Worm (Caenorhabditis elegans) whole organism, L1 larva: ENCODE measurements around the gene col-181.
A peak's percentile ranks its signal among the peaks of the same experiment; 100 is the strongest.

Experiments
- C16A3.4 ChIP-seq: fragments of 150-350 bp; optimal IDR thresholded peaks from 2 replicates; lab custom pipeline; 2014; ENCODE audit warnings: missing biosample characterization, missing genetic modification characterization
- alr-1 ChIP-seq: fragments of 200-800 bp; sonication (Bioruptor generic); optimal IDR thresholded peaks from 2 replicates; lab custom pipeline; 2018; ENCODE audit warnings: borderline replicate concordance, mild to moderate bottlenecking, missing genetic modification characterization, missing compliant biosample characterization
- aly-2 ChIP-seq: fragments of 150-350 bp; optimal IDR thresholded peaks from 2 replicates; lab custom pipeline; 2014; ENCODE audit warnings: missing biosample characterization, missing genetic modification characterization
- blmp-1 ChIP-seq: fragments of 150-350 bp; optimal IDR thresholded peaks from 2 replicates; lab custom pipeline; 2014; ENCODE audit warnings: missing biosample characterization, missing genetic modification characterization
- ceh-63 ChIP-seq: fragments of 200-800 bp; sonication (Bioruptor generic); optimal IDR thresholded peaks from 2 replicates; lab custom pipeline; 2018; ENCODE audit warnings: mild to moderate bottlenecking, missing genetic modification characterization, missing compliant biosample characterization
- ceh-88 ChIP-seq: fragments of 200-800 bp; sonication (Bioruptor generic); IDR thresholded peaks from 2 replicates; pipeline ENCODE4 v1.3.6; 2022; ENCODE audit warnings: missing genetic modification characterization, missing compliant biosample characterization
- fkh-4 ChIP-seq: sonication (generic microtip); optimal IDR thresholded peaks from 2 replicates; lab custom pipeline; 2016; ENCODE audit warnings: missing compliant biosample characterization, missing genetic modification characterization, borderline replicate concordance
- fos-1 ChIP-seq: fragments of 150-350 bp; optimal IDR thresholded peaks from 2 replicates; lab custom pipeline; 2014; ENCODE audit warnings: missing biosample characterization, missing genetic modification characterization
- grh-1 ChIP-seq: fragments of 200-800 bp; sonication (Bioruptor generic); IDR thresholded peaks from 2 replicates; pipeline ENCODE4 v1.3.6; 2022; ENCODE audit warnings: missing genetic modification reagents, missing genetic modification characterization, missing compliant biosample characterization
- irx-1 ChIP-seq: sonication (generic microtip); optimal IDR thresholded peaks from 2 replicates; lab custom pipeline; 2016; ENCODE audit warnings: missing genetic modification characterization, missing compliant biosample characterization
- jun-1 ChIP-seq: fragments of 150-350 bp; optimal IDR thresholded peaks from 2 replicates; lab custom pipeline; 2014; ENCODE audit warnings: missing biosample characterization, missing genetic modification reagents, missing genetic modification characterization
- lin-35 ChIP-seq, 2 experiments: fragments of 150-350 bp; optimal IDR thresholded peaks; 2 replicates each; lab custom pipeline; 2014; ENCODE audit warnings: missing biosample characterization in 2 of 2, missing genetic modification characterization in 2 of 2, missing genetic modification reagents in 2 of 2
- lin-39 ChIP-seq: fragments of 150-350 bp; optimal IDR thresholded peaks from 2 replicates; lab custom pipeline; 2014; ENCODE audit warnings: missing biosample characterization, missing genetic modification reagents, missing genetic modification characterization
- lir-3 ChIP-seq: sonication (generic microtip); optimal IDR thresholded peaks from 2 replicates; lab custom pipeline; 2016; ENCODE audit warnings: mild to moderate bottlenecking, missing genetic modification characterization, moderate library complexity, missing compliant biosample characterization; ENCODE audit not compliant: poor library complexity
- lsy-2 ChIP-seq, 2 experiments: fragments of 150-350 bp; optimal IDR thresholded peaks; 2 replicates each; lab custom pipeline; 2014; ENCODE audit warnings: missing biosample characterization in 2 of 2, missing genetic modification characterization in 2 of 2
- mdl-1 ChIP-seq, 2 experiments: fragments of 150-350 bp; optimal IDR thresholded peaks; 2 replicates each; lab custom pipeline; 2014 to 2017; ENCODE audit warnings: missing biosample characterization in 2 of 2, missing genetic modification characterization in 2 of 2, inconsistent platforms in 1 of 2
- mef-2 ChIP-seq: fragments of 150-350 bp; optimal IDR thresholded peaks from 2 replicates; lab custom pipeline; 2014; ENCODE audit warnings: missing biosample characterization, missing genetic modification characterization
- mep-1 ChIP-seq: fragments of 150-350 bp; optimal IDR thresholded peaks from 2 replicates; lab custom pipeline; 2014; ENCODE audit warnings: missing biosample characterization, missing genetic modification characterization
- nhr-12 ChIP-seq: sonication (generic microtip); optimal IDR thresholded peaks from 2 replicates; lab custom pipeline; 2017; ENCODE audit warnings: missing biosample characterization, missing genetic modification characterization
- nhr-19 ChIP-seq: fragments of 200-800 bp; sonication (Bioruptor generic); conservative IDR thresholded peaks from 2 replicates; pipeline ENCODE4 v1.3.6; 2022; ENCODE audit warnings: missing genetic modification characterization, missing compliant biosample characterization
- nhr-237 ChIP-seq: fragments of 150-350 bp; optimal IDR thresholded peaks from 2 replicates; lab custom pipeline; 2014; ENCODE audit warnings: missing biosample characterization, missing genetic modification characterization
- nhr-71 ChIP-seq: sonication (generic microtip); optimal IDR thresholded peaks from 2 replicates; lab custom pipeline; 2016; ENCODE audit warnings: mild to moderate bottlenecking, missing genetic modification characterization, moderate library complexity, missing compliant biosample characterization
- nhr-76 ChIP-seq: sonication (generic microtip); optimal IDR thresholded peaks from 2 replicates; lab custom pipeline; 2017; ENCODE audit warnings: missing biosample characterization, missing genetic modification characterization
- nhr-77 ChIP-seq: fragments of 150-350 bp; optimal IDR thresholded peaks from 2 replicates; lab custom pipeline; 2014; ENCODE audit warnings: missing biosample characterization, missing genetic modification characterization
- nhr-84 ChIP-seq: sonication (generic microtip); optimal IDR thresholded peaks from 2 replicates; lab custom pipeline; 2017; ENCODE audit warnings: missing biosample characterization, missing genetic modification characterization
- rnt-1 ChIP-seq: sonication (generic microtip); optimal IDR thresholded peaks from 2 replicates; lab custom pipeline; 2016; ENCODE audit warnings: mild to moderate bottlenecking, missing genetic modification characterization, moderate library complexity, missing compliant biosample characterization
- skn-1 ChIP-seq: fragments of 150-350 bp; optimal IDR thresholded peaks from 2 replicates; lab custom pipeline; 2014; ENCODE audit warnings: missing biosample characterization, missing genetic modification characterization
- snpc-4 ChIP-seq: fragments of 150-350 bp; optimal IDR thresholded peaks from 2 replicates; lab custom pipeline; 2014; ENCODE audit warnings: missing biosample characterization, missing genetic modification characterization
- snu-23 ChIP-seq: sonication (generic microtip); optimal IDR thresholded peaks from 2 replicates; lab custom pipeline; 2016; ENCODE audit warnings: missing genetic modification characterization, missing compliant biosample characterization
- sox-4 ChIP-seq: sonication (generic microtip); optimal IDR thresholded peaks from 2 replicates; lab custom pipeline; 2016; ENCODE audit warnings: missing genetic modification characterization, missing compliant biosample characterization
- sptf-1 ChIP-seq: fragments of 150-350 bp; optimal IDR thresholded peaks from 2 replicates; lab custom pipeline; 2014; ENCODE audit warnings: missing biosample characterization, missing genetic modification characterization
- sup-37 ChIP-seq: fragments of 200-800 bp; sonication (Bioruptor generic); optimal IDR thresholded peaks from 2 replicates; lab custom pipeline; 2018; ENCODE audit warnings: mild to moderate bottlenecking, missing genetic modification characterization, missing compliant biosample characterization
- tbx-2 ChIP-seq: sonication (generic microtip); optimal IDR thresholded peaks from 2 replicates; lab custom pipeline; 2016; ENCODE audit warnings: missing genetic modification characterization, missing compliant biosample characterization
- unc-30 ChIP-seq: sonication (generic microtip); optimal IDR thresholded peaks from 2 replicates; lab custom pipeline; 2017; ENCODE audit warnings: missing biosample characterization, missing genetic modification characterization
- unc-62 ChIP-seq: fragments of 150-350 bp; optimal IDR thresholded peaks from 2 replicates; lab custom pipeline; 2014; ENCODE audit warnings: missing biosample characterization, missing genetic modification reagents, missing genetic modification characterization
- unc-86 ChIP-seq: sonication (generic microtip); optimal IDR thresholded peaks from 2 replicates; lab custom pipeline; 2016; ENCODE audit warnings: missing genetic modification characterization, missing compliant biosample characterization
- xbp-1 ChIP-seq: sonication (generic microtip); optimal IDR thresholded peaks from 2 replicates; lab custom pipeline; 2016; ENCODE audit warnings: missing genetic modification characterization, missing compliant biosample characterization
- ztf-4 ChIP-seq: fragments of 150-350 bp; optimal IDR thresholded peaks from 2 replicates; lab custom pipeline; 2014; ENCODE audit warnings: missing biosample characterization, missing genetic modification characterization

Gene col-181

DNA sequence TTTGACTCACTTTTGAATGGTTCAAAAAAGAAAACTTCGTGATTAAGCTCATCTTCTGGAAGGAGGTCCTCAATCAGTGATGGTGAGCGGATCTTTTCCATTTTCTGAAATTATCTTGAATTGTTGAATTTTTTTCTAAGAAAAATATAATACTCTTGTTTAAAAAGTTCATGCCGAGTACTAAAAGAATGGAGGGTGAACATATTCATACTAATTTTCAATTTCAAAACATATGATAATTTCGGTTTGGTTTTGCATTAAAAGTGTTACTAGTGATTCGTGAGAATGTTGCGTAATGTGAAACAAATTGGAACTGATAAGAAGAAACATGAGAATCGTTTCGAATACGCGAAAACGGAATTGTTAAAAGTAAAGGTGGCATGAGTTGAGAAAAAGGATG lies 36.3 kb downstream of the col-181 start, which contains the start of gene lyst-1:
TSS of gene lyst-1 (minus strand) at position 101 of the 400 bp plus-strand sequence.
- TF ChIP-seq C16A3.4 (tag; lab: Kevin White, UChicago), result no peak
- no peak for TF ChIP-seq nhr-77
- TF ChIP-seq lsy-2 (tag; optimal IDR thresholded peaks at IDR 0.05; lab: Kevin White, UChicago), result no peak
- no peak for TF ChIP-seq alr-1 (tag; lab: Kevin White, UChicago)
- no peak for TF ChIP-seq tbx-2 (tag; lab: Kevin White, UChicago)
- no peak for TF ChIP-seq sptf-1
- TF ChIP-seq snpc-4 (tag; lab: Kevin White, UChicago), result no peak
- TF ChIP-seq nhr-84 (tag; lab: Kevin White, UChicago), result no peak
- no peak for TF ChIP-seq sox-4 (tag; lab: Kevin White, UChicago)
- no peak for TF ChIP-seq unc-30 (tag; lab: Kevin White, UChicago)
- no peak for TF ChIP-seq ztf-4 (tag; lab: Kevin White, UChicago)
- TF ChIP-seq mep-1 (tag; lab: Kevin White, UChicago), result no peak
- TF ChIP-seq lin-39 (tag; lab: Kevin White, UChicago), result no peak
- no peak for TF ChIP-seq ceh-63 (GFP tag; lab: Kevin White, UChicago)
- TF ChIP-seq rnt-1 (tag; lab: Kevin White, UChicago), result no peak
- TF ChIP-seq nhr-237 (tag; lab: Kevin White, UChicago), result no peak
- TF ChIP-seq unc-86 (tag; lab: Kevin White, UChicago), result no peak

ce11 chrX:12142569-12142968 lies 37.8 kb downstream of the col-181 start, which contains the start of gene M153.3:
TSS of gene M153.3 (plus strand) at chrX:12142869.
- no peak for TF ChIP-seq mef-2 (tag; lab: Kevin White, UChicago)
- TF ChIP-seq nhr-71, result no peak
- no peak for TF ChIP-seq ztf-4 (tag; lab: Kevin White, UChicago)
- TF ChIP-seq C16A3.4 (tag; lab: Kevin White, UChicago), result no peak
- no peak for TF ChIP-seq xbp-1 (tag; lab: Kevin White, UChicago)
- TF ChIP-seq snu-23 (GFP tag; lab: Kevin White, UChicago), result no peak
- TF ChIP-seq nhr-77, result no peak
- TF ChIP-seq nhr-76 (tag; lab: Kevin White, UChicago), result no peak
- no peak for TF ChIP-seq lir-3
- no peak for TF ChIP-seq fos-1
- no peak for TF ChIP-seq aly-2
- no peak for TF ChIP-seq mep-1 (tag; lab: Kevin White, UChicago)
- no peak for TF ChIP-seq lin-35 (GFP tag; optimal IDR thresholded peaks at IDR 0.05; lab: Kevin White, UChicago)
- TF ChIP-seq skn-1 (tag; lab: Kevin White, UChicago), result no peak
- TF ChIP-seq jun-1 (tag; lab: Kevin White, UChicago), result no peak

DNA sequence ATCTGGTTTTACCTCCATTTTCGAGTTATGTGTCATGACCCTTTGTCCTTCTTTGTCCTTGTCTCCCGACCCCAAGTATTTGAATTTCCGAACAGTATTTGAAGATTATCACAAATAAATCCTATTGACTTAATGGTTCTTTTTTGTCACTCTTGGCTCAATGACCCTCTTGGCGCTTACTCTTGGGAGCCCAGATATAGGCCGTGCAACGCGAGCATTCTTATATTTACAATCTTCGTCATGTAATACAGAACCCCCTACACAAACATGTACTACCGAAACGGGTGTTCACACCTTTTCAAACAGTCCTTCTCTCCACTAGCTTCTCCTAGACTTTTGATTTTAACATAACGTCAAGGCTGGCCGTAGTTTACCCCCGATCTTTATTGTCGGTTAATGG lies 39.0 kb downstream of the col-181 start, which contains the start of gene M153.5:
TSS of gene M153.5 (plus strand) at position 301 of the 400 bp plus-strand sequence.
- TF ChIP-seq unc-86 (tag; lab: Kevin White, UChicago) (no peak), mdl-1 (tag; optimal IDR thresholded peaks at IDR 0.05; lab: Kevin White, UChicago) (no peak), unc-62 (GFP tag; lab: Kevin White, UChicago) (no peak), sup-37 (no peak), nhr-19 (GFP tag; lab: Robert Waterston, UW) (no peak), lin-35 (GFP tag; optimal IDR thresholded peaks at IDR 0.05; lab: Kevin White, UChicago) (no peak), xbp-1 (tag; lab: Kevin White, UChicago) (no peak), nhr-12 (no peak), ztf-4 (tag; lab: Kevin White, UChicago) (no peak), irx-1 (tag; lab: Kevin White, UChicago) (no peak), grh-1 (GFP tag; lab: Robert Waterston, UW) (no peak), fkh-4 (tag; lab: Kevin White, UChicago) (no peak), ceh-88 (no peak)

DNA sequence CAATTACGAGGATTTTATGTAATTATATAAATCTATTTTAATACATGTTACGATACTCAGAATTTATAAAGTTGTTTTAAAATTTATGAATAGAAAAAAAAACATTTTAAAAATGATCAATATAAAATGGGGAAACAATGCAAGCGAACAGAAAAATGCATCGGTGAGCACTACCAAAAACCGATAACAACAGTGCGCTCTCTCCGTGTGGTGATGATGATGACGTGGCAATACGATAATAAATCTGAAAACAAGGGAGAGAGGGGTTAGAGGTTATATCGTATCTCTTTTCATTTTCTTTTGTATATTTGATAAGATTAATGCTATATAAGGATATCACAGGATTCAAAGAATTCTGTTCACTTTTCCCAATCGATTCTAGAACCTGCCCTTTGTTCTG lies 41.2 kb downstream of the col-181 start:
- peak; percentile 8 for TF ChIP-seq blmp-1 (tag; lab: Kevin White, UChicago)
- TF ChIP-seq lir-3, result no peak
- TF ChIP-seq, all 84 proteins: peak for 1
